Worm (Caenorhabditis elegans): Measurements from ENCODE around the gene fkh-9.

Gene fkh-9

DNA sequence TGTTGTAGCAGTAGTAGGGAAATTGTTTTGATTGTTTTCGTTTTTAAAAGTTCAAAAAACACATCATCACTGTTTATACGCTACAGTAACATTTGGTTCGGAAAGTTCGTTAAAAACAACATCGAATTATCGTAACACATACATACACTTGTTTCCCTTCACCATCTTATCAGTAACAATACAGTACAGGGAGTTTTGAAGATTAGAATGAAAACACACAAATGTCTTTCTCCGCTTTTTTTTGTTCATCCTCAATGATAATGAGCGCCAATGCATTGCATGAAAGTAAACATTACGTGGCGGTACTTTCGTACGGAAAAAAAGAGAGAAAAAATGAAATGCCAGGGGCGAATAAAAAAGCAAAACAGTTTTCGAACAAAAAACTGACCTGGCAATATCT lies 2.8 kb upstream of the fkh-9 start:
- TF ChIP-seq dmd-9 (GFP tag; IDR thresholded peaks at IDR 0.05): no peak
- TF ChIP-seq daf-16 (GFP tag; optimal IDR thresholded peaks at IDR 0.05): peak in 1 of 2 experiments; percentile 18
- TF ChIP-seq daf-16 (tag; optimal IDR thresholded peaks at IDR 0.05): peak; percentile 100
- TF ChIP-seq pqm-1 (tag; optimal IDR thresholded peaks at IDR 0.05): peak; percentile 98
- peak; percentile 86 for TF ChIP-seq hlh-11 (tag; optimal IDR thresholded peaks at IDR 0.05)
- peak; percentile 63; the same call in 1 of the 2 replicates for TF ChIP-seq php-3 (GFP tag; IDR thresholded peaks at IDR 0.05)
- peak; percentile 93 for TF ChIP-seq nhr-77 (tag; optimal IDR thresholded peaks at IDR 0.05)
- peak in 1 of 2 experiments; percentile 37 for TF ChIP-seq lsy-2 (tag; optimal IDR thresholded peaks at IDR 0.05)
- peak; percentile 55 for TF ChIP-seq mep-1 (tag; optimal IDR thresholded peaks at IDR 0.05)
- TF ChIP-seq nhr-48 (tag; optimal IDR thresholded peaks at IDR 0.05): peak; percentile 68
- TF ChIP-seq mes-2 (tag; optimal IDR thresholded peaks at IDR 0.05; ENCODE audit: poor library complexity, severe bottlenecking): peak; percentile 25
- no peak for TF ChIP-seq pha-4 (GFP tag; IDR thresholded peaks at IDR 0.05)
- peak; percentile 29 for TF ChIP-seq pha-4 (tag; optimal IDR thresholded peaks at IDR 0.05)
- peak; percentile 96 for TF ChIP-seq dve-1 (tag; optimal IDR thresholded peaks at IDR 0.05; ENCODE audit: insufficient read depth)
- TF ChIP-seq nhr-28 (tag; optimal IDR thresholded peaks at IDR 0.05): peak; percentile 96
- TF ChIP-seq lin-1 (GFP tag; IDR thresholded peaks at IDR 0.05): 0 out of 2 replicates have a peak, but pooled peaks have one; percentile 28
- peak in 1 of 2 experiments; percentile 23 for TF ChIP-seq unc-62 (GFP tag; optimal IDR thresholded peaks at IDR 0.05 in 1 of 2)
- TF ChIP-seq unc-62 (tag; optimal IDR thresholded peaks at IDR 0.05): no peak
- TF ChIP-seq sdz-12 (GFP tag; optimal IDR thresholded peaks at IDR 0.05): no peak
- TF ChIP-seq tra-1 (GFP tag; IDR thresholded peaks at IDR 0.05): peak; percentile 50; the same call in 1 of the 2 replicates
- TF ChIP-seq dmd-6 (GFP tag; IDR thresholded peaks at IDR 0.05): peak; percentile 77
- TF ChIP-seq aha-1 (tag): peak; percentile 83
- no peak for TF ChIP-seq nhr-6 (tag; optimal IDR thresholded peaks at IDR 0.05)
- TF ChIP-seq T20F7.1 (GFP tag; optimal IDR thresholded peaks at IDR 0.05): peak; percentile 47
- no peak for TF ChIP-seq hif-1 (tag; optimal IDR thresholded peaks at IDR 0.05)
- TF ChIP-seq nhr-102 (tag; optimal IDR thresholded peaks at IDR 0.05): peak; percentile 52
- TF ChIP-seq mdl-1 (tag; optimal IDR thresholded peaks at IDR 0.05): peak in 1 of 2 experiments; percentile 19
- TF ChIP-seq nhr-237 (tag; optimal IDR thresholded peaks at IDR 0.05): no peak
- TF ChIP-seq nhr-41 (GFP tag; IDR thresholded peaks at IDR 0.05): no peak
- no peak for TF ChIP-seq D1046.2 (GFP tag; IDR thresholded peaks at IDR 0.05)

ce11 chrX:3828598-3829204 lies 1.9 kb upstream of the fkh-9 start:
- TF ChIP-seq fkh-10 (GFP tag; optimal IDR thresholded peaks at IDR 0.05) (peak; percentile 58), ama-1 (optimal IDR thresholded peaks at IDR 0.05) (no peak), madf-9 (GFP tag; conservative IDR thresholded peaks at IDR 0.05) (no peak), daf-16 (GFP tag; optimal IDR thresholded peaks at IDR 0.05) (peak in 1 of 2 experiments; percentile 78), daf-16 (tag; optimal IDR thresholded peaks at IDR 0.05) (no peak), dmd-6 (GFP tag; IDR thresholded peaks at IDR 0.05) (no peak), mxl-3 (GFP tag; optimal IDR thresholded peaks at IDR 0.05) (no peak), unc-62 (GFP tag; optimal IDR thresholded peaks at IDR 0.05 in 1 of 2) (peak in 1 of 2 experiments; percentile 98), unc-62 (tag; optimal IDR thresholded peaks at IDR 0.05) (no peak), pha-4 (GFP tag; IDR thresholded peaks at IDR 0.05) (no peak), pha-4 (tag; optimal IDR thresholded peaks at IDR 0.05) (no peak), aha-1 (tag) (peak; percentile 58), D1046.2 (GFP tag; IDR thresholded peaks at IDR 0.05) (no peak), dpl-1 (GFP tag; optimal IDR thresholded peaks at IDR 0.05) (no peak)

ce11 chrX:3827311-3827710 lies 548 bp upstream of the fkh-9 start:
- TF ChIP-seq fkh-10 (GFP tag; optimal IDR thresholded peaks at IDR 0.05) (peak; percentile 75), spr-1 (tag; optimal IDR thresholded peaks at IDR 0.05) (no peak)
